Worm (Caenorhabditis elegans): ENCODE results near the gene idpp-11.
A peak's percentile ranks its signal among the peaks of the same experiment; 100 is the strongest.

idpp-11 gene

ce11 chrX:7799680-7800079 lies 42.7 kb upstream of the idpp-11 start, which contains the start of gene gpx-7:
Gene gpx-7, minus strand, starts transcription at chrX:7799780.
- TF ChIP-seq lin-39 (tag; optimal IDR thresholded peaks at IDR 0.05) (no peak), fos-1 (tag; optimal IDR thresholded peaks at IDR 0.05) (peak; percentile 12), Y55F3AM.14 (GFP tag; optimal IDR thresholded peaks at IDR 0.05) (no peak), gmeb-1 (tag; optimal IDR thresholded peaks at IDR 0.05) (no peak)

DNA sequence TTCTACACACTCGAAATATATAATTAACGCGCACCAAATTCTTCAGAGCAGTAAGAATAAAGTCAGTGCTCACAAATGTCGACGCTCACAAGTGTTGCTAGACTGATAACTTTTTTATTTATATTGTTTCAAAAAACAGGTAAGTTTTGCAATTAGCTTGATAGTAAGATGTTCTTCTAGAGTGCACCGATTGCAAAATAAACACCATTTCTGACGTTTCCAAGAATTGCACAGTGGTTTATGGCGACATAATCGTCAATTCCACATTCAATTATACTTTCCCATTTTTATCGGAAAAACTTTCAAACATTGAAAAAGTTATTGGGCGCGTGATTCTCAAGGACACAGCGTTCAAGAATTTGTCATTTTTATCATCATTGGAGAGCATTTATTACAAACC lies 42.0 kb upstream of the idpp-11 start:
- TF ChIP-seq nhr-21 (tag; optimal IDR thresholded peaks at IDR 0.05) (no peak), skn-1 (tag; optimal IDR thresholded peaks at IDR 0.05) (no peak), unc-62 (GFP tag; optimal IDR thresholded peaks at IDR 0.05) (no peak), Y55F3AM.14 (GFP tag; optimal IDR thresholded peaks at IDR 0.05) (no peak), sma-9 (GFP tag; optimal IDR thresholded peaks at IDR 0.05) (no peak), sma-9 (tag; optimal IDR thresholded peaks at IDR 0.05) (no peak), snpc-4 (tag; optimal IDR thresholded peaks at IDR 0.05) (no peak), lin-13 (GFP tag; optimal IDR thresholded peaks at IDR 0.05) (no peak), sem-4 (tag; optimal IDR thresholded peaks at IDR 0.05) (no peak), ztf-4 (tag; optimal IDR thresholded peaks at IDR 0.05) (no peak), aly-2 (tag; optimal IDR thresholded peaks at IDR 0.05) (no peak), lin-11 (tag; optimal IDR thresholded peaks at IDR 0.05) (no peak), nhr-12 (tag; optimal IDR thresholded peaks at IDR 0.05) (no peak), sma-3 (GFP tag; optimal IDR thresholded peaks at IDR 0.05) (no peak), lsy-2 (tag; optimal IDR thresholded peaks at IDR 0.05) (no peak), elt-1 (tag; optimal IDR thresholded peaks at IDR 0.05) (no peak), nhr-77 (tag; optimal IDR thresholded peaks at IDR 0.05) (no peak), mab-5 (tag; optimal IDR thresholded peaks at IDR 0.05) (no peak)

DNA sequence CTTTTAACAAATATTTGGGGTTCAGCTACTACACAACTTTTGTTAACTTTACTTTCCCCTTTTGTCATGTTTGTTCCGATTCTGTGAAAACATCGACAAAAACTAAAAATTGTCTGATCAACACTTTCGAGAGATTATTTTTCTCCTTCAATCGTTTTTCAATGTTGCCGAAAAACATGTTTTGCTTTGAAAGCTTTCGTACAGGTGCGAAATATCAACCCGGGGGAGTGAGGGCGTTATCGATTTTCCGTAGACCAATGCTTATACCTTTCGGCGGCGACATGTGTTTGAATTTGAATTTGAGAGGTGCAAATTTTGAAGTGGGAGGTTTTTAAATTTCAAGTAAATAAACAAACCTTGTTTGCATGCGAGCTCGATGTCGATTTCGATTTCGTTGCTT lies 34.0 kb upstream of the idpp-11 start:
- TF ChIP-seq nhr-25 (tag; optimal IDR thresholded peaks at IDR 0.05): no peak

DNA sequence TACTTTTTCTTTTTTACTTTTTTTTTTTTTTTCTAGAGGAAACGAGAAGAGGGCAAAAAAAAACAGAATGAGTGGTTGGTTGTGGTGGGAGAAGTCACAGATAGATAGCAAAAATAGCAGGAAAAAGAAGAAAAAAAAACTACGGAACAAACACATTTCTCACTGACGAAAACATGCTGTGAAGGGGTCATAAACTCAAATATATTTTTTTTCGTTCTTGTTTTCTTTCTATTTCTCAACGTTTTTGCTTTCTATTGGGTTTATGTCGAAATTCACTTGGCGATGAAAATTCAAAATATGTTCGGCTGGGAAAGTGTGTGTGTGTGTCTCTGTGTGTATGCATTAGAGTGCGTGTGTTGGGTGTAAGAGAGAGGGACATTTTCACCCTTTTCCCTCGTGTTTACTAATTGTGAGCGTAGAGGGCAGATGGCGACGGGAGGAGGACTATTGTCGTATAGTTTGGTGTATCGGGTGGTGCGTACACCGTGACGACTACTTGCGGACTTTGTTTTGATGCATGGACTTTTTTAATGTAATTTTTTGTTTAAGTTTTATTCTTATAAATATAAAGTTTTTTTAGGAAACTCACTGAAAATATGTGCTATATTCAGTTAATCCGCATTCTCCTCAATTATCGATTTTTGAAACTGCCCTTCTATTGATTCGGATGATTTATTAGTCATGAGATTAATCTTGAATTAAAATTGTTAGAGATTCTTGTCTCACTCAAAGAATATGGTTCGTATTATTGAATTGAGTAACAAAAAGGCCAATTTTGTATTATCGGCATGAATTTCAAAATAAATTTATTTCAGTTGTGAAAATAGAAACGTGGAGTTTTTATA lies 32.8 kb upstream of the idpp-11 start:
- no peak for TF ChIP-seq aly-2 (tag; optimal IDR thresholded peaks at IDR 0.05)
- no peak for TF ChIP-seq elt-1 (tag; optimal IDR thresholded peaks at IDR 0.05)
- no peak for TF ChIP-seq ceh-82 (tag; optimal IDR thresholded peaks at IDR 0.05)
- no peak for TF ChIP-seq snpc-4 (tag; optimal IDR thresholded peaks at IDR 0.05)
- no peak for TF ChIP-seq ZK546.5 (tag; optimal IDR thresholded peaks at IDR 0.05)
- TF ChIP-seq egl-27 (tag; optimal IDR thresholded peaks at IDR 0.05): peak; percentile 12
- TF ChIP-seq sma-3 (GFP tag; optimal IDR thresholded peaks at IDR 0.05): peak; percentile 2
- peak; percentile 22 for TF ChIP-seq unc-55 (GFP tag; optimal IDR thresholded peaks at IDR 0.05)
- no peak for TF ChIP-seq gmeb-1 (tag; optimal IDR thresholded peaks at IDR 0.05)
- TF ChIP-seq C34F6.9 (tag; optimal IDR thresholded peaks at IDR 0.05): peak; percentile 79
- TF ChIP-seq ztf-4 (tag; optimal IDR thresholded peaks at IDR 0.05): peak; percentile 42
- peak; percentile 76 for TF ChIP-seq crh-2 (tag; optimal IDR thresholded peaks at IDR 0.05)
- peak; percentile 70 for TF ChIP-seq nhr-6 (tag; optimal IDR thresholded peaks at IDR 0.05)
- TF ChIP-seq ama-1 (optimal IDR thresholded peaks at IDR 0.05): no peak
- peak; percentile 75 for TF ChIP-seq F13H6.1 (tag; optimal IDR thresholded peaks at IDR 0.05)
- peak in 1 of 2 experiments; percentile 23 for TF ChIP-seq mdl-1 (tag; optimal IDR thresholded peaks at IDR 0.05)
- no peak for TF ChIP-seq nhr-12 (tag; optimal IDR thresholded peaks at IDR 0.05)
- peak; percentile 40 for TF ChIP-seq fos-1 (tag; optimal IDR thresholded peaks at IDR 0.05)
- TF ChIP-seq mbf-1 (tag; optimal IDR thresholded peaks at IDR 0.05): no peak
- TF ChIP-seq sma-9 (GFP tag; optimal IDR thresholded peaks at IDR 0.05): peak; percentile 48
- TF ChIP-seq sma-9 (tag; optimal IDR thresholded peaks at IDR 0.05): no peak
- no peak for TF ChIP-seq alr-1 (tag; optimal IDR thresholded peaks at IDR 0.05)
- TF ChIP-seq nhr-25 (tag; optimal IDR thresholded peaks at IDR 0.05): peak; percentile 64
- TF ChIP-seq zag-1 (tag; optimal IDR thresholded peaks at IDR 0.05): peak; percentile 35
- TF ChIP-seq blmp-1 (tag; optimal IDR thresholded peaks at IDR 0.05; ENCODE audit: insufficient read depth): peak; percentile 59
- peak; percentile 92 for TF ChIP-seq nhr-129 (tag; optimal IDR thresholded peaks at IDR 0.05)
- TF ChIP-seq nhr-10 (tag; optimal IDR thresholded peaks at IDR 0.05): no peak
- no peak for TF ChIP-seq dmd-4 (tag; optimal IDR thresholded peaks at IDR 0.05)
- TF ChIP-seq ztf-11 (tag; optimal IDR thresholded peaks at IDR 0.05): no peak
- peak; percentile 32 for TF ChIP-seq ceh-16 (tag; optimal IDR thresholded peaks at IDR 0.05)
- no peak for TF ChIP-seq Y55F3AM.14 (GFP tag; optimal IDR thresholded peaks at IDR 0.05)
- no peak for TF ChIP-seq unc-62 (GFP tag; optimal IDR thresholded peaks at IDR 0.05)
- no peak for TF ChIP-seq nhr-77 (tag; optimal IDR thresholded peaks at IDR 0.05)
- TF ChIP-seq nhr-237 (tag; optimal IDR thresholded peaks at IDR 0.05): no peak
- TF ChIP-seq peb-1 (tag; optimal IDR thresholded peaks at IDR 0.05): no peak
- no peak for TF ChIP-seq nhr-23 (tag; optimal IDR thresholded peaks at IDR 0.05)
- TF ChIP-seq skn-1 (tag; optimal IDR thresholded peaks at IDR 0.05): no peak
- TF ChIP-seq lin-11 (tag; optimal IDR thresholded peaks at IDR 0.05): no peak
- peak; percentile 29 for TF ChIP-seq sem-4 (tag; optimal IDR thresholded peaks at IDR 0.05)
- TF ChIP-seq nhr-11 (tag; optimal IDR thresholded peaks at IDR 0.05): no peak
